Fruit fly (Drosophila melanogaster) whole organism, embryonic: ENCODE measurements around the gene CG8176.

Source experiments
- Abd-B ChIP-seq: fragments of 200-800 bp; sonication (Bioruptor generic); optimal IDR thresholded peaks from 2 replicates; lab custom pipeline; 2018; ENCODE audit warnings: missing biosample characterization, mild to moderate bottlenecking, missing genetic modification characterization, moderate library complexity
- Bgb ChIP-seq: fragments of 200-800 bp; sonication (Bioruptor generic); IDR thresholded peaks from 2 replicates; pipeline ENCODE4 v1.3.6; 2022; ENCODE audit warnings: missing biosample characterization, missing genetic modification characterization; ENCODE audit not compliant: partially characterized antibody
- CG10147 ChIP-seq: fragments of 200-800 bp; sonication (Bioruptor generic); optimal IDR thresholded peaks from 2 replicates; lab custom pipeline; 2019; ENCODE audit warnings: missing biosample characterization, mild to moderate bottlenecking, missing genetic modification characterization, moderate library complexity
- CG10267 ChIP-seq: fragments of 200-800 bp; sonication (Bioruptor generic); optimal IDR thresholded peaks from 2 replicates; lab custom pipeline; 2018; ENCODE audit warnings: missing biosample characterization, mild to moderate bottlenecking, missing genetic modification characterization, moderate library complexity
- CG11093 ChIP-seq: fragments of 200-800 bp; sonication (Bioruptor generic); IDR thresholded peaks from 3 replicates; pipeline ENCODE4 v1.3.6; 2022; ENCODE audit warnings: missing biosample characterization, missing genetic modification characterization
- CG11696 ChIP-seq: fragments of 200-800 bp; sonication (Bioruptor generic); IDR thresholded peaks from 2 replicates; pipeline ENCODE4 v1.3.6; 2022; ENCODE audit warnings: missing biosample characterization, missing genetic modification characterization
- CG12219 ChIP-seq: fragments of 200-800 bp; sonication (Bioruptor generic); optimal IDR thresholded peaks from 3 replicates; lab custom pipeline; 2018; ENCODE audit warnings: missing biosample characterization, mild to moderate bottlenecking, missing genetic modification characterization
- CG13123 ChIP-seq: fragments of 200-800 bp; sonication (Bioruptor generic); optimal IDR thresholded peaks from 2 replicates; lab custom pipeline; 2016; ENCODE audit warnings: missing biosample characterization, missing genetic modification characterization
- CG13624 ChIP-seq: fragments of 200-800 bp; sonication (Bioruptor generic); optimal IDR thresholded peaks from 2 replicates; lab custom pipeline; 2016; ENCODE audit warnings: missing biosample characterization, missing genetic modification characterization
- CG15514 ChIP-seq: fragments of 200-800 bp; sonication (Bioruptor generic); optimal IDR thresholded peaks from 3 replicates; lab custom pipeline; 2017; ENCODE audit warnings: missing biosample characterization, missing genetic modification characterization, mild to moderate bottlenecking, moderate library complexity, missing genetic modification reagents
- CG15601 ChIP-seq: fragments of 200-800 bp; sonication (Bioruptor generic); optimal IDR thresholded peaks from 3 replicates; lab custom pipeline; 2019; ENCODE audit warnings: missing biosample characterization, mild to moderate bottlenecking, missing genetic modification characterization, moderate library complexity
- CG16863 ChIP-seq: fragments of 200-800 bp; sonication (Bioruptor generic); optimal IDR thresholded peaks from 3 replicates; lab custom pipeline; 2016; ENCODE audit warnings: missing biosample characterization, missing genetic modification characterization
- CG17186 ChIP-seq: fragments of 200-800 bp; sonication (Bioruptor generic); optimal IDR thresholded peaks from 3 replicates; lab custom pipeline; 2017; ENCODE audit warnings: missing biosample characterization, missing genetic modification reagents, missing genetic modification characterization
- CG30020 ChIP-seq: fragments of 200-800 bp; optimal IDR thresholded peaks from 2 replicates; lab custom pipeline; 2019; ENCODE audit warnings: missing biosample characterization, mild to moderate bottlenecking, missing genetic modification characterization, moderate library complexity
- CG33213 ChIP-seq: fragments of 200-800 bp; sonication (Bioruptor generic); optimal IDR thresholded peaks from 3 replicates; lab custom pipeline; 2016; ENCODE audit warnings: missing biosample characterization, missing genetic modification characterization
- CG3726 ChIP-seq: fragments of 200-800 bp; sonication (Bioruptor generic); IDR thresholded peaks from 3 replicates; pipeline ENCODE4, ENCODE4 v1.3.6; 2022; ENCODE audit warnings: missing biosample characterization, missing genetic modification characterization
- CG3838 ChIP-seq: fragments of 200-800 bp; sonication (Bioruptor generic); optimal IDR thresholded peaks from 3 replicates; lab custom pipeline; 2016; ENCODE audit warnings: missing biosample characterization, missing genetic modification characterization
- CG4854 ChIP-seq: fragments of 200-800 bp; sonication (Bioruptor generic); optimal IDR thresholded peaks from 2 replicates; lab custom pipeline; 2016; ENCODE audit warnings: missing biosample characterization, missing genetic modification characterization, inconsistent platforms
- CG6689 ChIP-seq: fragments of 200-800 bp; sonication (Bioruptor generic); IDR thresholded peaks from 2 replicates; pipeline ENCODE4 v1.3.6; 2022; ENCODE audit warnings: missing biosample characterization, missing genetic modification characterization
- CG6813 ChIP-seq: fragments of 200-800 bp; sonication (Bioruptor generic); optimal IDR thresholded peaks from 2 replicates; lab custom pipeline; 2017; ENCODE audit warnings: missing biosample characterization, missing genetic modification characterization, mild to moderate bottlenecking, moderate library complexity, missing genetic modification reagents
- CG7745 ChIP-seq: fragments of 200-800 bp; sonication (Bioruptor generic); optimal IDR thresholded peaks from 2 replicates; lab custom pipeline; 2018; ENCODE audit warnings: missing biosample characterization, mild to moderate bottlenecking, missing genetic modification characterization, moderate library complexity
- CG8924 ChIP-seq: fragments of 200-800 bp; optimal IDR thresholded peaks from 3 replicates; lab custom pipeline; 2019; ENCODE audit warnings: missing biosample characterization, mild to moderate bottlenecking, missing genetic modification characterization, moderate library complexity
- CG8944 ChIP-seq: fragments of 200-800 bp; sonication (Bioruptor generic); optimal IDR thresholded peaks from 3 replicates; lab custom pipeline; 2016; ENCODE audit warnings: missing biosample characterization, missing genetic modification characterization
- CG9727 ChIP-seq: fragments of 200-800 bp; sonication (Bioruptor generic); optimal IDR thresholded peaks from 3 replicates; lab custom pipeline; 2017; ENCODE audit warnings: missing biosample characterization, mild to moderate bottlenecking, missing genetic modification characterization
- CG9932 ChIP-seq: fragments of 200-800 bp; sonication (Bioruptor generic); IDR thresholded peaks from 2 replicates; pipeline ENCODE4 v1.3.6; 2022; ENCODE audit warnings: missing biosample characterization, missing genetic modification characterization
- D19B ChIP-seq: fragments of 200-800 bp; sonication (Bioruptor generic); optimal IDR thresholded peaks from 2 replicates; lab custom pipeline; 2017; ENCODE audit warnings: missing biosample characterization, mild to moderate bottlenecking, missing genetic modification characterization
- HmgD ChIP-seq: fragments of 200-800 bp; sonication (Bioruptor generic); optimal IDR thresholded peaks from 3 replicates; lab custom pipeline; 2016; ENCODE audit warnings: missing biosample characterization, missing genetic modification characterization
- Hmr ChIP-seq: fragments of 200-800 bp; sonication (Bioruptor generic); optimal IDR thresholded peaks from 3 replicates; lab custom pipeline; 2017; ENCODE audit warnings: mild to moderate bottlenecking, missing biosample characterization, missing genetic modification reagents, missing genetic modification characterization
- Med ChIP-seq: fragments of 200-800 bp; sonication (Bioruptor generic); peaks from one replicate; lab custom pipeline; 2016; ENCODE audit warnings: missing biosample characterization, missing genetic modification characterization, mild to moderate bottlenecking, inconsistent platforms, moderate library complexity
- Nf-YA ChIP-seq: fragments of 200-800 bp; sonication (Bioruptor generic); IDR thresholded peaks from 2 replicates; pipeline ENCODE4 v1.3.6; 2022; ENCODE audit warnings: missing biosample characterization, missing genetic modification characterization
- NfI ChIP-seq: fragments of 200-800 bp; sonication (Bioruptor generic); optimal IDR thresholded peaks from 3 replicates; lab custom pipeline; 2018; ENCODE audit warnings: missing biosample characterization, mild to moderate bottlenecking, missing genetic modification characterization, moderate library complexity
- Sry-β ChIP-seq: fragments of 200-800 bp; sonication (Bioruptor generic); optimal IDR thresholded peaks from 2 replicates; lab custom pipeline; 2018; ENCODE audit warnings: missing biosample characterization, mild to moderate bottlenecking, missing genetic modification characterization, moderate library complexity
- Sry-δ ChIP-seq: fragments of 200-800 bp; sonication (Bioruptor generic); optimal IDR thresholded peaks from 2 replicates; lab custom pipeline; 2016; ENCODE audit warnings: missing biosample characterization, missing genetic modification characterization
- al ChIP-seq: fragments of 200-800 bp; sonication (Bioruptor generic); IDR thresholded peaks from 2 replicates; pipeline ENCODE4 v1.3.6; 2022; ENCODE audit warnings: missing biosample characterization, missing genetic modification characterization
- bowl ChIP-seq: fragments of 200-800 bp; sonication (Bioruptor generic); IDR thresholded peaks from 2 replicates; pipeline ENCODE4 v1.3.6; 2022; ENCODE audit warnings: missing biosample characterization, missing genetic modification characterization
- bsh ChIP-seq, 2 experiments: fragments of 200-800 bp; sonication (Bioruptor generic); optimal IDR thresholded peaks; 2 replicates each; lab custom pipeline; 2017 to 2018; ENCODE audit warnings: mild to moderate bottlenecking in 2 of 2, missing biosample characterization in 2 of 2, missing genetic modification characterization in 2 of 2, moderate library complexity in 1 of 2
- corto ChIP-seq: fragments of 200-800 bp; sonication (Bioruptor generic); optimal IDR thresholded peaks from 2 replicates; lab custom pipeline; 2016; ENCODE audit warnings: missing biosample characterization, mild to moderate bottlenecking, missing genetic modification characterization, moderate library complexity
- dm ChIP-seq: fragments of 200-800 bp; sonication (Bioruptor generic); optimal IDR thresholded peaks from 3 replicates; lab custom pipeline; 2016; ENCODE audit warnings: missing biosample characterization, missing genetic modification characterization
- kah ChIP-seq: fragments of 200-800 bp; sonication (Bioruptor generic); optimal IDR thresholded peaks from 2 replicates; lab custom pipeline; 2018; ENCODE audit warnings: missing biosample characterization, mild to moderate bottlenecking, missing genetic modification characterization
- lbe ChIP-seq: fragments of 200-800 bp; sonication (Bioruptor generic); optimal IDR thresholded peaks from 2 replicates; lab custom pipeline; 2016; ENCODE audit warnings: missing biosample characterization, mild to moderate bottlenecking, missing genetic modification characterization
- nau ChIP-seq: fragments of 200-800 bp; sonication (Bioruptor generic); optimal IDR thresholded peaks from 3 replicates; lab custom pipeline; 2017; ENCODE audit warnings: missing biosample characterization, mild to moderate bottlenecking, missing genetic modification characterization, missing genetic modification reagents
- nerfin-1 ChIP-seq: fragments of 200-800 bp; sonication (Bioruptor generic); optimal IDR thresholded peaks from 3 replicates; lab custom pipeline; 2019; ENCODE audit warnings: missing biosample characterization, mild to moderate bottlenecking, missing genetic modification characterization, moderate library complexity
- onecut ChIP-seq: fragments of 200-800 bp; sonication (Bioruptor generic); IDR thresholded peaks from 2 replicates; pipeline ENCODE4 v1.3.6; 2022; ENCODE audit warnings: missing biosample characterization, missing genetic modification characterization
- pho ChIP-seq: fragments of 200-800 bp; sonication (Bioruptor generic); optimal IDR thresholded peaks from 2 replicates; lab custom pipeline; 2016; ENCODE audit warnings: missing biosample characterization, missing genetic modification characterization
- phol ChIP-seq: fragments of 200-800 bp; sonication (Bioruptor generic); optimal IDR thresholded peaks from 3 replicates; lab custom pipeline; 2018; ENCODE audit warnings: missing biosample characterization, mild to moderate bottlenecking, missing genetic modification characterization, moderate library complexity
- tin ChIP-seq: fragments of 200-800 bp; sonication (Bioruptor generic); optimal IDR thresholded peaks from 3 replicates; lab custom pipeline; 2016; ENCODE audit warnings: missing biosample characterization, missing genetic modification characterization
- vfl ChIP-seq: fragments of 200-800 bp; sonication (Bioruptor generic); optimal IDR thresholded peaks from 2 replicates; lab custom pipeline; 2016; ENCODE audit warnings: missing biosample characterization, missing genetic modification characterization
- vvl ChIP-seq: fragments of 200-800 bp; sonication (Bioruptor generic); IDR thresholded peaks from 2 replicates; pipeline ENCODE4 v1.3.6; 2022; ENCODE audit warnings: missing biosample characterization, missing genetic modification characterization
- zfh2 ChIP-seq: fragments of 200-800 bp; sonication (Bioruptor generic); optimal IDR thresholded peaks from 2 replicates; lab custom pipeline; 2016; ENCODE audit warnings: missing biosample characterization, missing genetic modification characterization

Gene CG8176

dm6 chr3R:9504355-9504754 is 11.5 kb upstream of the CG8176 start, which contains the start of gene CG8149 (continued):
- TF ChIP-seq CG6813 (no peak), bowl (GFP tag; lab: Robert Waterston, UW) (no peak), CG13123 (GFP tag; lab: Kevin White, UChicago) (no peak), Bgb (peak; percentile 95)

- TF ChIP-seq Sry-δ (peak; percentile 98), dm (GFP tag; lab: Kevin White, UChicago) (no peak), nau (no peak), CG15601 (tag; lab: Kevin White, UChicago) (peak; percentile 34), CG4854 (GFP tag; lab: Kevin White, UChicago) (peak; percentile 9), pho (GFP tag; lab: Kevin White, UChicago) (peak; percentile 16), CG30020 (tag; lab: Kevin White, UChicago) (peak; percentile 40), bsh (GFP tag; optimal IDR thresholded peaks at IDR 0.05; lab: Kevin White, UChicago) (peak in 1 of 2 experiments; percentile 13), CG16863 (GFP tag; lab: Kevin White, UChicago) (peak; percentile 2), nerfin-1 (tag; lab: Kevin White, UChicago) (peak; percentile 5), CG7745 (tag; lab: Kevin White, UChicago) (peak; percentile 1), CG13624 (GFP tag; lab: Kevin White, UChicago) (peak; percentile 48), CG3726 (GFP tag; lab: Robert Waterston, UW) (no peak), zfh2 (no peak), Med (GFP tag; lab: Kevin White, UChicago) (peak; percentile 92), kah (GFP tag; lab: Kevin White, UChicago) (no peak), CG11696 (no peak), al (GFP tag; lab: Robert Waterston, UW) (no peak), CG9727 (GFP tag; lab: Kevin White, UChicago) (no peak), Hmr (GFP tag; lab: Kevin White, UChicago) (no peak), corto (GFP tag; lab: Kevin White, UChicago) (no peak), Nf-YA (no peak), vfl (peak; percentile 34), CG3838 (GFP tag; lab: Kevin White, UChicago) (no peak), CG8924 (tag; lab: Kevin White, UChicago) (peak; percentile 17), tin (GFP tag; lab: Kevin White, UChicago) (no peak), Abd-B (GFP tag; lab: Kevin White, UChicago) (no peak), CG6689 (no peak), CG9932 (GFP tag; lab: Robert Waterston, UW) (no peak), onecut (peak; percentile 51; the same call in 1 of the 2 replicates), CG8944 (no peak), CG10267 (tag; lab: Kevin White, UChicago) (peak; percentile 65), lbe (GFP tag; lab: Kevin White, UChicago) (peak; percentile 52), CG15514 (GFP tag; lab: Kevin White, UChicago) (peak; percentile 58), CG10147 (GFP tag; lab: Kevin White, UChicago) (peak; percentile 8), NfI (GFP tag; lab: Kevin White, UChicago) (no peak), CG33213 (GFP tag; lab: Kevin White, UChicago) (peak; percentile 7), CG11093 (no peak), Sry-β (peak; percentile 54), vvl (GFP tag; lab: Robert Waterston, UW) (no peak), HmgD (peak; percentile 85), CG12219 (GFP tag; lab: Kevin White, UChicago) (no peak), phol (peak; percentile 98), D19B (GFP tag; lab: Kevin White, UChicago) (no peak), CG17186 (GFP tag; lab: Kevin White, UChicago) (peak; percentile 71)
These were observed 5.7 kb upstream of the CG8176 start, which contains the start of gene rump for dm6 chr3R:9510070-9510518. Gene rump (minus strand): TSS chr3R:9510324.
